Worm (Caenorhabditis elegans): ENCODE measurements around the gene F31E8.4.

- TF ChIP-seq klf-2 (GFP tag; conservative IDR thresholded peaks at IDR 0.05) = no peak
- TF ChIP-seq ref-1 (GFP tag; conservative IDR thresholded peaks at IDR 0.05) = no peak
- TF ChIP-seq tab-1 (GFP tag; IDR thresholded peaks at IDR 0.05) = no peak
- no peak for TF ChIP-seq T22C8.4 (GFP tag; IDR thresholded peaks at IDR 0.05)
- TF ChIP-seq cog-1 (tag; optimal IDR thresholded peaks at IDR 0.05) = no peak
- no peak for TF ChIP-seq flt-1 (GFP tag; IDR thresholded peaks at IDR 0.05)
- TF ChIP-seq ztf-23 (GFP tag; IDR thresholded peaks at IDR 0.05) = no peak
Measured at ce11 chrII:6812514-6812913, 12.6 kb upstream of the F31E8.4 start.

Data from whole organism, midembryonic.